Worm (Caenorhabditis elegans): ENCODE measurements around the gene tbc-2.

DNA sequence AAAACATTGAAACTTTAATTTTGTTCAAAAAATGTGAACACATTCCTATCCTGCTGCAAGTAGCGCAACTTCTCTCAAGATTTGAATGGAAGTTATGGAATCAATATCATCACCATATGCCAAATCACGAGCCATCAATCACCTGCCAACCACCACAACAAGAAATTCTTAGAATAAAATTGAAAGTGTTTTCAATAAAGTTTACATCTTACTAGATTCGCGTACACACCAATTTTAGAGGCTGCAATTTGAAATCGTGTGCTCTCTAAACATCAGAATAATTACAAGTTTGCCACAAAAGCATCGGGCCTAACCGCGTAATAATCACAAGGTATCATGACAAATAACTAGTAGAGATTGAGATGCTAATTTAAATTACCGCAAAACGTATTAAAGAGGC lies 52.4 kb downstream of the tbc-2 start:
- no peak for TF ChIP-seq nhr-11 (tag; optimal IDR thresholded peaks at IDR 0.05)
- TF ChIP-seq elt-2 (tag; optimal IDR thresholded peaks at IDR 0.05): no peak
- TF ChIP-seq fos-1 (tag; optimal IDR thresholded peaks at IDR 0.05): no peak
- no peak for TF ChIP-seq fkh-10 (GFP tag; optimal IDR thresholded peaks at IDR 0.05)
- TF ChIP-seq nhr-76 (tag; optimal IDR thresholded peaks at IDR 0.05): no peak
- no peak for TF ChIP-seq snpc-4 (tag; optimal IDR thresholded peaks at IDR 0.05)
- TF ChIP-seq elt-3 (tag; optimal IDR thresholded peaks at IDR 0.05): no peak
- TF ChIP-seq ama-1 (optimal IDR thresholded peaks at IDR 0.05): no peak
- TF ChIP-seq zag-1 (tag; optimal IDR thresholded peaks at IDR 0.05): no peak
- no peak for TF ChIP-seq daf-12 (tag; optimal IDR thresholded peaks at IDR 0.05)
- TF ChIP-seq egl-27 (tag; optimal IDR thresholded peaks at IDR 0.05): no peak
- no peak for TF ChIP-seq skn-1 (tag; optimal IDR thresholded peaks at IDR 0.05)
- no peak for TF ChIP-seq unc-62 (GFP tag; optimal IDR thresholded peaks at IDR 0.05)
- TF ChIP-seq elt-1 (tag; optimal IDR thresholded peaks at IDR 0.05): no peak

Measured in whole organism, L3 larva.